Fruit fly (Drosophila melanogaster) whole organism, embryonic: Measurements from ENCODE around the gene CG13008.

ENCODE experiments used
- CG1024 ChIP-seq: fragments of 200-800 bp; sonication (Bioruptor generic); IDR thresholded peaks from 2 replicates; pipeline ENCODE4 v1.3.6; 2022; ENCODE audit warnings: missing biosample characterization, missing genetic modification characterization
- CG11695 ChIP-seq: fragments of 200-800 bp; sonication (Bioruptor generic); IDR thresholded peaks from 3 replicates; pipeline ENCODE4 v1.3.6; 2022; ENCODE audit warnings: missing biosample characterization, missing genetic modification characterization
- CG13296 ChIP-seq: fragments of 200-800 bp; sonication (Bioruptor generic); optimal IDR thresholded peaks from 3 replicates; lab custom pipeline; 2018; ENCODE audit warnings: missing biosample characterization, mild to moderate bottlenecking, missing genetic modification characterization
- CG14667 ChIP-seq: fragments of 200-800 bp; sonication (Bioruptor generic); IDR thresholded peaks from 2 replicates; pipeline ENCODE4 v1.3.6; 2022; ENCODE audit warnings: missing biosample characterization, missing genetic modification characterization
- CG15269 ChIP-seq: fragments of 200-800 bp; sonication (Bioruptor generic); optimal IDR thresholded peaks from 2 replicates; lab custom pipeline; 2018; ENCODE audit warnings: missing biosample characterization, mild to moderate bottlenecking, missing genetic modification characterization, moderate library complexity
- CG1529 ChIP-seq: fragments of 200-800 bp; sonication (Bioruptor generic); optimal IDR thresholded peaks from 3 replicates; lab custom pipeline; 2018; ENCODE audit warnings: missing biosample characterization, missing genetic modification characterization
- CG17568 ChIP-seq: fragments of 200-800 bp; sonication (Bioruptor generic); optimal IDR thresholded peaks from 2 replicates; lab custom pipeline; 2018; ENCODE audit warnings: missing biosample characterization, mild to moderate bottlenecking, missing genetic modification characterization, moderate library complexity
- CG17912 ChIP-seq: fragments of 200-800 bp; sonication (Bioruptor generic); optimal IDR thresholded peaks from 2 replicates; lab custom pipeline; 2018; ENCODE audit warnings: missing biosample characterization, mild to moderate bottlenecking, missing genetic modification characterization
- CG18619 ChIP-seq: fragments of 200-800 bp; sonication (Bioruptor generic); optimal IDR thresholded peaks from 3 replicates; lab custom pipeline; 2017; ENCODE audit warnings: missing biosample characterization, mild to moderate bottlenecking, missing genetic modification characterization
- CG2202 ChIP-seq: fragments of 200-800 bp; sonication (Bioruptor generic); optimal IDR thresholded peaks from 2 replicates; lab custom pipeline; 2018; ENCODE audit warnings: missing biosample characterization, mild to moderate bottlenecking, missing genetic modification characterization
- CG30403 ChIP-seq: fragments of 200-800 bp; sonication (Bioruptor generic); optimal IDR thresholded peaks from 3 replicates; lab custom pipeline; 2016; ENCODE audit warnings: missing biosample characterization, missing genetic modification characterization
- CG4282 ChIP-seq: fragments of 200-800 bp; sonication (Bioruptor generic); optimal IDR thresholded peaks from 2 replicates; lab custom pipeline; 2016; ENCODE audit warnings: missing biosample characterization, missing genetic modification characterization
- CG6765 ChIP-seq: fragments of 200-800 bp; sonication (Bioruptor generic); optimal IDR thresholded peaks from 3 replicates; lab custom pipeline; 2017; ENCODE audit warnings: missing biosample characterization, mild to moderate bottlenecking, missing genetic modification characterization
- CG6813 ChIP-seq: fragments of 200-800 bp; sonication (Bioruptor generic); optimal IDR thresholded peaks from 2 replicates; lab custom pipeline; 2017; ENCODE audit warnings: missing biosample characterization, missing genetic modification characterization, mild to moderate bottlenecking, moderate library complexity, missing genetic modification reagents
- CG8765 ChIP-seq: fragments of 200-800 bp; sonication (Bioruptor generic); IDR thresholded peaks from 2 replicates; pipeline ENCODE4 v1.3.6; 2022; ENCODE audit warnings: missing biosample characterization, missing genetic modification characterization
- CG9215 ChIP-seq: fragments of 200-800 bp; sonication (Bioruptor generic); IDR thresholded peaks from 2 replicates; pipeline ENCODE4 v1.3.6; 2022; ENCODE audit warnings: missing biosample characterization, missing genetic modification characterization
- Dfd ChIP-seq, 2 experiments: fragments of >200 bp; optimal IDR thresholded peaks; 2 replicates each; lab custom pipeline; 2017; ENCODE audit warnings: missing biosample characterization in 2 of 2, missing genetic modification characterization in 2 of 2
- Dip2 ChIP-seq: fragments of 200-800 bp; sonication (Bioruptor generic); IDR thresholded peaks from 2 replicates; pipeline ENCODE4 v1.3.6; 2022; ENCODE audit warnings: missing biosample characterization, missing genetic modification characterization
- Dip3 ChIP-seq: fragments of 200-800 bp; sonication (Bioruptor generic); optimal IDR thresholded peaks from 3 replicates; lab custom pipeline; 2016; ENCODE audit warnings: missing biosample characterization, missing genetic modification characterization
- Dll ChIP-seq: fragments of 200-800 bp; sonication (Bioruptor generic); IDR thresholded peaks from 4 replicates; pipeline ENCODE4 v1.3.6; 2022; ENCODE audit warnings: missing biosample characterization, missing genetic modification characterization; ENCODE audit not compliant: partially characterized antibody
- Doc3 ChIP-seq: fragments of 200-800 bp; sonication (Bioruptor generic); IDR thresholded peaks from 3 replicates; pipeline ENCODE4 v1.3.6; 2022; ENCODE audit warnings: missing biosample characterization, missing genetic modification characterization; ENCODE audit not compliant: partially characterized antibody
- Lim3 ChIP-seq: fragments of 200-800 bp; sonication (Bioruptor generic); IDR thresholded peaks from 2 replicates; pipeline ENCODE4 v1.3.6; 2022; ENCODE audit warnings: missing biosample characterization, missing genetic modification characterization
- MESR4 ChIP-seq: fragments of 200-800 bp; sonication (Bioruptor generic); optimal IDR thresholded peaks from 2 replicates; lab custom pipeline; 2018; ENCODE audit warnings: missing biosample characterization, mild to moderate bottlenecking, missing genetic modification characterization, moderate library complexity
- Med ChIP-seq: fragments of 200-800 bp; sonication (Bioruptor generic); peaks from one replicate; lab custom pipeline; 2016; ENCODE audit warnings: missing biosample characterization, missing genetic modification characterization, mild to moderate bottlenecking, inconsistent platforms, moderate library complexity
- Myb ChIP-seq: fragments of 200-800 bp; sonication (Bioruptor generic); optimal IDR thresholded peaks from 2 replicates; lab custom pipeline; 2016; ENCODE audit warnings: missing biosample characterization, missing genetic modification characterization
- NC2β ChIP-seq: fragments of 200-800 bp; sonication (Bioruptor generic); optimal IDR thresholded peaks from 2 replicates; lab custom pipeline; 2016; ENCODE audit warnings: missing biosample characterization, missing genetic modification characterization
- Neu2 ChIP-seq: fragments of 200-800 bp; sonication (Bioruptor generic); optimal IDR thresholded peaks from 3 replicates; lab custom pipeline; 2016; ENCODE audit warnings: missing biosample characterization, missing genetic modification characterization, borderline replicate concordance
- PHDP ChIP-seq: fragments of 200-800 bp; sonication (Bioruptor generic); optimal IDR thresholded peaks from 3 replicates; lab custom pipeline; 2018; ENCODE audit warnings: missing biosample characterization, mild to moderate bottlenecking, missing genetic modification characterization, moderate library complexity
- Side ChIP-seq: fragments of 200-800 bp; sonication (Bioruptor generic); optimal IDR thresholded peaks from 2 replicates; lab custom pipeline; 2016; ENCODE audit warnings: missing biosample characterization, missing genetic modification characterization
- Sin3A ChIP-seq: fragments of >200 bp; optimal IDR thresholded peaks from 2 replicates; lab custom pipeline; 2018
- Sox100B ChIP-seq: fragments of 200-800 bp; sonication (Bioruptor generic); optimal IDR thresholded peaks from 3 replicates; lab custom pipeline; 2018; ENCODE audit warnings: missing biosample characterization, mild to moderate bottlenecking, missing genetic modification characterization
- bab2 ChIP-seq: fragments of 200-800 bp; sonication (Bioruptor generic); optimal IDR thresholded peaks from 2 replicates; lab custom pipeline; 2016; ENCODE audit warnings: missing biosample characterization, missing genetic modification characterization
- bsh ChIP-seq, 2 experiments: fragments of 200-800 bp; sonication (Bioruptor generic); optimal IDR thresholded peaks; 2 replicates each; lab custom pipeline; 2017 to 2018; ENCODE audit warnings: mild to moderate bottlenecking in 2 of 2, missing biosample characterization in 2 of 2, missing genetic modification characterization in 2 of 2, moderate library complexity in 1 of 2
- dati ChIP-seq: fragments of 200-800 bp; sonication (Bioruptor generic); IDR thresholded peaks from 2 replicates; pipeline ENCODE4 v1.3.6; 2022; ENCODE audit warnings: missing biosample characterization, missing genetic modification characterization
- fd102C ChIP-seq: fragments of 200-800 bp; sonication (Bioruptor generic); optimal IDR thresholded peaks from 2 replicates; lab custom pipeline; 2018; ENCODE audit warnings: missing biosample characterization, mild to moderate bottlenecking, missing genetic modification characterization, moderate library complexity
- ham ChIP-seq: fragments of 200-800 bp; sonication (Bioruptor generic); IDR thresholded peaks from 2 replicates; pipeline ENCODE4 v1.3.6; 2022; ENCODE audit warnings: missing biosample characterization, missing genetic modification characterization
- jigr1 ChIP-seq: fragments of 200-800 bp; sonication (Bioruptor generic); IDR thresholded peaks from 3 replicates; pipeline ENCODE4 v1.3.6; 2022; ENCODE audit warnings: missing biosample characterization, missing genetic modification characterization
- jumu ChIP-seq: fragments of 200-800 bp; sonication (Bioruptor generic); optimal IDR thresholded peaks from 3 replicates; lab custom pipeline; 2016; ENCODE audit warnings: missing biosample characterization, missing genetic modification characterization
- lilli ChIP-seq: fragments of 200-800 bp; sonication (Bioruptor generic); optimal IDR thresholded peaks from 3 replicates; lab custom pipeline; 2016; ENCODE audit warnings: missing biosample characterization, missing genetic modification characterization
- lmd ChIP-seq: fragments of 200-800 bp; sonication (Bioruptor generic); IDR thresholded peaks from 2 replicates; pipeline ENCODE4 v1.3.6; 2022; ENCODE audit warnings: missing biosample characterization, missing genetic modification characterization
- mld ChIP-seq: fragments of 200-800 bp; sonication (Bioruptor generic); IDR thresholded peaks from 3 replicates; pipeline ENCODE4 v1.3.6; 2022; ENCODE audit warnings: missing biosample characterization, missing genetic modification characterization; ENCODE audit not compliant: partially characterized antibody
- nau ChIP-seq: fragments of 200-800 bp; sonication (Bioruptor generic); optimal IDR thresholded peaks from 3 replicates; lab custom pipeline; 2017; ENCODE audit warnings: missing biosample characterization, mild to moderate bottlenecking, missing genetic modification characterization, missing genetic modification reagents
- nmo ChIP-seq: fragments of 200-800 bp; sonication (Bioruptor generic); optimal IDR thresholded peaks from 2 replicates; lab custom pipeline; 2018; ENCODE audit warnings: missing biosample characterization, mild to moderate bottlenecking, missing genetic modification characterization, moderate library complexity
- pzg ChIP-seq: fragments of 200-800 bp; sonication (Bioruptor generic); optimal IDR thresholded peaks from 3 replicates; lab custom pipeline; 2018; ENCODE audit warnings: missing biosample characterization, mild to moderate bottlenecking, missing genetic modification characterization, moderate library complexity
- repo ChIP-seq: fragments of 200-800 bp; sonication (Bioruptor generic); optimal IDR thresholded peaks from 2 replicates; lab custom pipeline; 2016; ENCODE audit warnings: missing biosample characterization, missing genetic modification characterization
- salm ChIP-seq: fragments of 200-800 bp; sonication (Bioruptor generic); optimal IDR thresholded peaks from 2 replicates; lab custom pipeline; 2018; ENCODE audit warnings: missing biosample characterization, mild to moderate bottlenecking, missing genetic modification characterization
- sim ChIP-seq: fragments of 200-800 bp; sonication (Bioruptor generic); IDR thresholded peaks from 2 replicates; pipeline ENCODE4 v1.3.6; 2022; ENCODE audit warnings: missing biosample characterization, missing genetic modification characterization
- slbo ChIP-seq: fragments of 200-800 bp; sonication (Bioruptor generic); IDR thresholded peaks from 2 replicates; pipeline ENCODE4 v1.3.6; 2022; ENCODE audit warnings: missing biosample characterization, missing genetic modification characterization
- sna ChIP-seq: fragments of 200-800 bp; sonication (Bioruptor generic); IDR thresholded peaks from 2 replicates; pipeline ENCODE4 v1.3.6; 2022; ENCODE audit warnings: missing biosample characterization, missing genetic modification characterization; ENCODE audit not compliant: partially characterized antibody
- so ChIP-seq: fragments of 200-800 bp; sonication (Bioruptor generic); IDR thresholded peaks from 3 replicates; pipeline ENCODE4 v1.3.6; 2022; ENCODE audit warnings: missing biosample characterization, missing genetic modification characterization
- usp ChIP-seq: fragments of >200 bp; optimal IDR thresholded peaks from 2 replicates; lab custom pipeline; 2017; ENCODE audit warnings: missing biosample characterization, missing genetic modification characterization
- vfl ChIP-seq: fragments of 200-800 bp; sonication (Bioruptor generic); optimal IDR thresholded peaks from 2 replicates; lab custom pipeline; 2016; ENCODE audit warnings: missing biosample characterization, missing genetic modification characterization

The CG13008 gene

DNA sequence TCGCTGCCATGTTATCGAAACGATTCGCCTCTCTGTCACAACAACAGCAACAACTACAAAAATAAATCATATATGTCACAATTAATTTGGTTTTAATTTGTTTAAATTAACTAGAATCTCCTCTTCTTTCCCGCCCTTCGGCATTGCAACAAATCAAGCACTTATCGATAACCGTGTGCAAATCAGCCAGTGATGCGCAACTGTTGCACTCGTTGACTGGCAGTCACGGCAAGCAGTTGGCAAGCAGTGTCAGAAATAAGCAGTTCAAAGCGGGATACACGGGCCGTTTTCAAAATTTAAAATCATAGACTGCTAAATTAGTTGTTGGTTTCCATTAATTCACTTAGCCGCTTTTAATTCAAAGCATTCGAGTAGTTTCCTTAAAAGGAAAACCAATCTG, 27.3 kb upstream of the CG13008 start, which contains the start of gene Axs (continued):
- TF ChIP-seq MESR4 (GFP tag; lab: Kevin White, UChicago), result peak; percentile 15
- no peak for TF ChIP-seq CG11695
- no peak for TF ChIP-seq CG14667 (GFP tag; lab: Robert Waterston, UW)
- TF ChIP-seq fd102C (GFP tag; lab: Kevin White, UChicago), result no peak
- no peak for TF ChIP-seq CG9215 (GFP tag; lab: Robert Waterston, UW)
- TF ChIP-seq sim (GFP tag; lab: Robert Waterston, UW), result no peak
- TF ChIP-seq dati (GFP tag; lab: Robert Waterston, UW), result no peak
- no peak for TF ChIP-seq CG4282 (GFP tag; lab: Kevin White, UChicago)
- no peak for TF ChIP-seq Sox100B (GFP tag; lab: Kevin White, UChicago)
- TF ChIP-seq Doc3 (GFP tag; lab: Robert Waterston, UW), result peak; percentile 44; the same call in 1 of the 3 replicates
- no peak for TF ChIP-seq salm (tag; lab: Kevin White, UChicago)
- TF ChIP-seq repo (GFP tag; lab: Kevin White, UChicago), result no peak
- peak; percentile 89 for TF ChIP-seq Med (GFP tag; lab: Kevin White, UChicago)
- no peak for TF ChIP-seq CG2202 (tag; lab: Kevin White, UChicago)
- no peak for TF ChIP-seq CG1529 (GFP tag; lab: Kevin White, UChicago)
- peak; percentile 48 for TF ChIP-seq Sin3A (lab: Kevin White, UChicago)
- no peak for TF ChIP-seq CG1024 (GFP tag; lab: Robert Waterston, UW)
- TF ChIP-seq Dll (GFP tag; lab: Robert Waterston, UW), result peak; percentile 62; the same call in 2 of the 4 replicates
- no peak for TF ChIP-seq CG8765
- no peak for TF ChIP-seq nau (GFP tag; lab: Kevin White, UChicago)
- TF ChIP-seq nmo (GFP tag; lab: Kevin White, UChicago), result peak; percentile 63
- TF ChIP-seq Neu2 (GFP tag; lab: Kevin White, UChicago), result no peak
- TF ChIP-seq NC2β, result peak; percentile 34
- peak; percentile 59 for TF ChIP-seq pzg (GFP tag; lab: Kevin White, UChicago)
- TF ChIP-seq bab2 (GFP tag; lab: Kevin White, UChicago), result no peak
- TF ChIP-seq CG6813 (GFP tag; lab: Kevin White, UChicago), result no peak
- TF ChIP-seq sna, result peak; percentile 55
- no peak for TF ChIP-seq CG13296 (GFP tag; lab: Kevin White, UChicago)
- no peak for TF ChIP-seq ham
- no peak for TF ChIP-seq CG17568 (GFP tag; lab: Kevin White, UChicago)
- TF ChIP-seq Dfd (GFP tag; optimal IDR thresholded peaks at IDR 0.05; lab: Kevin White, UChicago), result peak in 1 of 2 experiments; percentile 31
- peak; percentile 16 for TF ChIP-seq jumu (GFP tag; lab: Kevin White, UChicago)
- peak; percentile 46 for TF ChIP-seq vfl (GFP tag; lab: Kevin White, UChicago)
- no peak for TF ChIP-seq jigr1 (GFP tag; lab: Robert Waterston, UW)
- TF ChIP-seq CG30403, result peak; percentile 25
- peak; percentile 52 for TF ChIP-seq slbo (GFP tag; lab: Robert Waterston, UW)
- TF ChIP-seq Myb (GFP tag; lab: Kevin White, UChicago), result peak; percentile 84
- TF ChIP-seq lmd, result no peak
- no peak for TF ChIP-seq CG18619 (GFP tag; lab: Kevin White, UChicago)
- TF ChIP-seq Dip2, result no peak
- no peak for TF ChIP-seq CG17912 (GFP tag; lab: Kevin White, UChicago)
- TF ChIP-seq mld (GFP tag; lab: Robert Waterston, UW), result peak; percentile 70; the same call in 2 of the 3 replicates
- TF ChIP-seq CG6765, result no peak
- TF ChIP-seq Lim3 (GFP tag; lab: Robert Waterston, UW), result no peak
- TF ChIP-seq Dip3 (GFP tag; lab: Kevin White, UChicago), result no peak
- TF ChIP-seq CG15269, result no peak
- TF ChIP-seq PHDP, result no peak
- no peak for TF ChIP-seq usp (GFP tag; lab: Kevin White, UChicago)
- no peak for TF ChIP-seq Side (GFP tag; lab: Kevin White, UChicago)
- TF ChIP-seq so (GFP tag; lab: Robert Waterston, UW), result no peak
- no peak for TF ChIP-seq bsh (GFP tag; optimal IDR thresholded peaks at IDR 0.05; lab: Kevin White, UChicago)
- peak; percentile 56 for TF ChIP-seq lilli
